Fruit fly (Drosophila melanogaster): ENCODE results near the gene CG34393.

- TF ChIP-seq CG4496 (GFP tag; IDR thresholded peaks at IDR 0.05) (peak; percentile 74; the same call in 2 of the 3 replicates), CG13204 (GFP tag; optimal IDR thresholded peaks at IDR 0.05) (no peak), CG12605 (GFP tag; IDR thresholded peaks at IDR 0.05) (peak; percentile 46; the same call in 1 of the 2 replicates), CG14655 (GFP tag; optimal IDR thresholded peaks at IDR 0.05) (no peak), Snoo (tag; optimal IDR thresholded peaks at IDR 0.05) (no peak), CG34367 (tag; optimal IDR thresholded peaks at IDR 0.05) (no peak), gl (tag; optimal IDR thresholded peaks at IDR 0.05) (no peak), CG32121 (GFP tag; IDR thresholded peaks at IDR 0.05) (peak; percentile 74), CG8301 (tag; optimal IDR thresholded peaks at IDR 0.05) (peak; percentile 48)
Measured at dm6 chr2L:3148959-3149591, 51.2 kb downstream of the CG34393 start.

Data from whole organism, pupa.